Fruit fly (Drosophila melanogaster) whole organism, embryonic: ENCODE measurements around the gene CG3434.
A peak's percentile ranks its signal among the peaks of the same experiment; 100 is the strongest.

ENCODE experiments used
- CG10321 ChIP-seq: fragments of 200-800 bp; sonication (Bioruptor generic); IDR thresholded peaks from 2 replicates; pipeline ENCODE4 v1.3.6; 2022; ENCODE audit warnings: missing biosample characterization, missing genetic modification characterization
- CG11456 ChIP-seq: fragments of 200-800 bp; sonication (Bioruptor generic); IDR thresholded peaks from 3 replicates; pipeline ENCODE4 v1.3.6; 2022; ENCODE audit warnings: missing biosample characterization, missing genetic modification characterization
- CG13296 ChIP-seq: fragments of 200-800 bp; sonication (Bioruptor generic); optimal IDR thresholded peaks from 3 replicates; lab custom pipeline; 2018; ENCODE audit warnings: missing biosample characterization, mild to moderate bottlenecking, missing genetic modification characterization
- CG14965 ChIP-seq: fragments of 200-800 bp; sonication (Bioruptor generic); optimal IDR thresholded peaks from 2 replicates; lab custom pipeline; 2016; ENCODE audit warnings: missing biosample characterization, missing genetic modification characterization, borderline replicate concordance
- CG1603 ChIP-seq: fragments of 200-800 bp; sonication (Bioruptor generic); optimal IDR thresholded peaks from 2 replicates; lab custom pipeline; 2019; ENCODE audit warnings: missing biosample characterization, mild to moderate bottlenecking, missing genetic modification characterization, moderate library complexity
- CG2202 ChIP-seq: fragments of 200-800 bp; sonication (Bioruptor generic); optimal IDR thresholded peaks from 2 replicates; lab custom pipeline; 2018; ENCODE audit warnings: missing biosample characterization, mild to moderate bottlenecking, missing genetic modification characterization
- CG31224 ChIP-seq: fragments of 200-800 bp; sonication (Bioruptor generic); IDR thresholded peaks from 2 replicates; pipeline ENCODE4 v1.3.6; 2022; ENCODE audit warnings: missing biosample characterization, missing genetic modification characterization
- CG31441 ChIP-seq: fragments of 200-800 bp; sonication (Bioruptor generic); IDR thresholded peaks from 2 replicates; pipeline ENCODE4 v1.3.6; 2022; ENCODE audit warnings: missing biosample characterization, missing genetic modification characterization
- CG32532 ChIP-seq: fragments of 200-800 bp; sonication (Bioruptor generic); IDR thresholded peaks from 2 replicates; pipeline ENCODE4 v1.3.6; 2022; ENCODE audit warnings: missing biosample characterization, missing genetic modification characterization
- CG3281 ChIP-seq: fragments of 200-800 bp; sonication (Bioruptor generic); optimal IDR thresholded peaks from 3 replicates; lab custom pipeline; 2017; ENCODE audit warnings: missing biosample characterization, mild to moderate bottlenecking, missing genetic modification characterization
- CG5953 ChIP-seq: fragments of 200-800 bp; sonication (Bioruptor generic); IDR thresholded peaks from 2 replicates; pipeline ENCODE4 v1.3.6; 2022; ENCODE audit warnings: missing biosample characterization, missing genetic modification characterization
- CG6791 ChIP-seq: fragments of 200-800 bp; sonication (Bioruptor generic); IDR thresholded peaks from 3 replicates; pipeline ENCODE4 v1.3.6; 2022; ENCODE audit warnings: missing biosample characterization, missing genetic modification characterization; ENCODE audit not compliant: partially characterized antibody
- CG6813 ChIP-seq: fragments of 200-800 bp; sonication (Bioruptor generic); optimal IDR thresholded peaks from 2 replicates; lab custom pipeline; 2017; ENCODE audit warnings: missing biosample characterization, missing genetic modification characterization, mild to moderate bottlenecking, moderate library complexity, missing genetic modification reagents
- CG7839 ChIP-seq: fragments of 200-800 bp; sonication (Bioruptor generic); optimal IDR thresholded peaks from 3 replicates; lab custom pipeline; 2018; ENCODE audit warnings: missing biosample characterization, mild to moderate bottlenecking, missing genetic modification characterization, moderate library complexity
- Doc3 ChIP-seq: fragments of 200-800 bp; sonication (Bioruptor generic); IDR thresholded peaks from 3 replicates; pipeline ENCODE4 v1.3.6; 2022; ENCODE audit warnings: missing biosample characterization, missing genetic modification characterization; ENCODE audit not compliant: partially characterized antibody
- Drgx ChIP-seq: fragments of 200-800 bp; sonication (Bioruptor generic); IDR thresholded peaks from 2 replicates; pipeline ENCODE4 v1.3.6; 2022; ENCODE audit warnings: missing biosample characterization, missing genetic modification characterization
- Ets65A ChIP-seq: fragments of 200-800 bp; sonication (Bioruptor generic); peaks from one replicate; lab custom pipeline; 2016; ENCODE audit warnings: missing biosample characterization, missing genetic modification characterization
- Gug ChIP-seq: fragments of 200-800 bp; sonication (Bioruptor generic); IDR thresholded peaks from 4 replicates; pipeline ENCODE4 v1.3.6; 2022; ENCODE audit warnings: missing biosample characterization, missing genetic modification characterization
- H15 ChIP-seq: fragments of 200-800 bp; sonication (Bioruptor generic); IDR thresholded peaks from 3 replicates; pipeline ENCODE4 v1.3.6; 2022; ENCODE audit warnings: missing biosample characterization, missing genetic modification characterization
- Hr78 ChIP-seq, 2 experiments: fragments of 200-800 bp in 1 of 2; fragments of >200 bp in 1 of 2; sonication (Bioruptor generic) in 1 of 2; optimal IDR thresholded peaks; 2 replicates each; lab custom pipeline; 2017 to 2019; ENCODE audit warnings: missing biosample characterization in 2 of 2, missing genetic modification characterization in 2 of 2, mild to moderate bottlenecking in 1 of 2, moderate library complexity in 1 of 2
- Med ChIP-seq: fragments of 200-800 bp; sonication (Bioruptor generic); peaks from one replicate; lab custom pipeline; 2016; ENCODE audit warnings: missing biosample characterization, missing genetic modification characterization, mild to moderate bottlenecking, inconsistent platforms, moderate library complexity
- Mes4 ChIP-seq: fragments of 200-800 bp; sonication (Bioruptor generic); optimal IDR thresholded peaks from 2 replicates; lab custom pipeline; 2016; ENCODE audit warnings: missing biosample characterization, missing genetic modification characterization
- Nf-YC ChIP-seq: fragments of 200-800 bp; optimal IDR thresholded peaks from 3 replicates; lab custom pipeline; 2019; ENCODE audit warnings: missing biosample characterization, mild to moderate bottlenecking, missing genetic modification characterization, moderate library complexity
- PHDP ChIP-seq: fragments of 200-800 bp; sonication (Bioruptor generic); optimal IDR thresholded peaks from 3 replicates; lab custom pipeline; 2018; ENCODE audit warnings: missing biosample characterization, mild to moderate bottlenecking, missing genetic modification characterization, moderate library complexity
- Sry-β ChIP-seq: fragments of 200-800 bp; sonication (Bioruptor generic); optimal IDR thresholded peaks from 2 replicates; lab custom pipeline; 2018; ENCODE audit warnings: missing biosample characterization, mild to moderate bottlenecking, missing genetic modification characterization, moderate library complexity
- amos ChIP-seq: fragments of 200-800 bp; sonication (Bioruptor generic); IDR thresholded peaks from 2 replicates; pipeline ENCODE4 v1.3.6; 2022; ENCODE audit warnings: missing biosample characterization, missing genetic modification characterization; ENCODE audit not compliant: partially characterized antibody
- ash1 ChIP-seq: fragments of 200-800 bp; sonication (Bioruptor generic); optimal IDR thresholded peaks from 2 replicates; lab custom pipeline; 2018; ENCODE audit warnings: missing biosample characterization, mild to moderate bottlenecking, missing genetic modification characterization
- bowl ChIP-seq: fragments of 200-800 bp; sonication (Bioruptor generic); IDR thresholded peaks from 2 replicates; pipeline ENCODE4 v1.3.6; 2022; ENCODE audit warnings: missing biosample characterization, missing genetic modification characterization
- caup ChIP-seq: fragments of 200-800 bp; sonication (Bioruptor generic); optimal IDR thresholded peaks from 3 replicates; lab custom pipeline; 2017; ENCODE audit warnings: missing biosample characterization, mild to moderate bottlenecking, missing genetic modification characterization, moderate library complexity; ENCODE audit not compliant: severe bottlenecking
- chinmo ChIP-seq: fragments of 200-800 bp; sonication (Bioruptor generic); IDR thresholded peaks from 4 replicates; pipeline ENCODE4 v1.3.6; 2022; ENCODE audit warnings: missing biosample characterization, missing genetic modification characterization; ENCODE audit not compliant: partially characterized antibody
- chm ChIP-seq: fragments of 200-800 bp; sonication (Bioruptor generic); IDR thresholded peaks from 2 replicates; pipeline ENCODE4 v1.3.6; 2022; ENCODE audit warnings: missing biosample characterization, missing genetic modification characterization
- corto ChIP-seq: fragments of 200-800 bp; sonication (Bioruptor generic); optimal IDR thresholded peaks from 2 replicates; lab custom pipeline; 2016; ENCODE audit warnings: missing biosample characterization, mild to moderate bottlenecking, missing genetic modification characterization, moderate library complexity
- inv ChIP-seq: fragments of 200-800 bp; sonication (Bioruptor generic); IDR thresholded peaks from 2 replicates; pipeline ENCODE4 v1.3.6; 2022; ENCODE audit warnings: missing biosample characterization, missing genetic modification characterization; ENCODE audit not compliant: partially characterized antibody
- maf-S ChIP-seq: fragments of 200-800 bp; sonication (Bioruptor generic); optimal IDR thresholded peaks from 2 replicates; lab custom pipeline; 2016; ENCODE audit warnings: missing biosample characterization, missing genetic modification characterization
- p53 ChIP-seq: fragments of 200-800 bp; sonication (Bioruptor generic); optimal IDR thresholded peaks from 2 replicates; lab custom pipeline; 2016; ENCODE audit warnings: missing biosample characterization, missing genetic modification characterization
- pfk ChIP-seq: fragments of 200-800 bp; sonication (Bioruptor generic); optimal IDR thresholded peaks from 2 replicates; lab custom pipeline; 2018; ENCODE audit warnings: missing biosample characterization, mild to moderate bottlenecking, missing genetic modification characterization, moderate library complexity
- sens ChIP-seq: fragments of 200-800 bp; sonication (Bioruptor generic); peaks from one replicate; lab custom pipeline; 2016; ENCODE audit warnings: missing biosample characterization, missing genetic modification characterization
- sens-2 ChIP-seq: fragments of 200-800 bp; sonication (Bioruptor generic); IDR thresholded peaks from 2 replicates; pipeline ENCODE4 v1.3.6; 2022; ENCODE audit warnings: missing biosample characterization, missing genetic modification characterization
- slbo ChIP-seq: fragments of 200-800 bp; sonication (Bioruptor generic); IDR thresholded peaks from 2 replicates; pipeline ENCODE4 v1.3.6; 2022; ENCODE audit warnings: missing biosample characterization, missing genetic modification characterization
- tap ChIP-seq: fragments of 200-800 bp; optimal IDR thresholded peaks from 3 replicates; lab custom pipeline; 2019; ENCODE audit warnings: missing biosample characterization, mild to moderate bottlenecking, missing genetic modification characterization, moderate library complexity

CG3434 gene

dm6 chr3L:9490432-9490831, 29.8 kb upstream of the CG3434 start:
- no peak for TF ChIP-seq CG1603 (tag; lab: Kevin White, UChicago)
- no peak for TF ChIP-seq bowl
- TF ChIP-seq Mes4 (GFP tag; lab: Kevin White, UChicago) = no peak
- TF ChIP-seq CG14965 (GFP tag; lab: Kevin White, UChicago) = no peak
- TF ChIP-seq pfk (GFP tag; lab: Kevin White, UChicago) = no peak
- no peak for TF ChIP-seq corto (GFP tag; lab: Kevin White, UChicago)
- peak; percentile 77 for TF ChIP-seq Ets65A (GFP tag; lab: Kevin White, UChicago)
- TF ChIP-seq Sry-β = no peak
- TF ChIP-seq CG13296 (GFP tag; lab: Kevin White, UChicago) = no peak
- no peak for TF ChIP-seq PHDP (tag; lab: Kevin White, UChicago)
- no peak for TF ChIP-seq CG10321 (GFP tag; lab: Robert Waterston, UW)
- TF ChIP-seq Gug (GFP tag; lab: Robert Waterston, UW) = no peak
- TF ChIP-seq CG31441 (GFP tag; lab: Robert Waterston, UW) = no peak
- TF ChIP-seq CG32532 = 0 out of 2 replicates have a peak, but pooled peaks have one; percentile 9
- no peak for TF ChIP-seq chinmo
- peak; percentile 72 for TF ChIP-seq Med
- TF ChIP-seq Hr78 (GFP tag; optimal IDR thresholded peaks at IDR 0.05; lab: Kevin White, UChicago) = no peak
- TF ChIP-seq CG7839 (tag; lab: Kevin White, UChicago) = no peak
- TF ChIP-seq caup (GFP tag; lab: Kevin White, UChicago) = no peak
- TF ChIP-seq CG11456 = 0 out of 3 replicates have a peak, but pooled peaks have one; percentile 42
- TF ChIP-seq chm (GFP tag; lab: Robert Waterston, UW) = no peak
- 0 out of 2 replicates have a peak, but pooled peaks have one; percentile 16 for TF ChIP-seq inv (GFP tag; lab: Robert Waterston, UW)
- no peak for TF ChIP-seq maf-S (GFP tag; lab: Kevin White, UChicago)
- TF ChIP-seq CG6791 (GFP tag; lab: Robert Waterston, UW) = 0 out of 3 replicates have a peak, but pooled peaks have one; percentile 10
- no peak for TF ChIP-seq Nf-YC (tag; lab: Kevin White, UChicago)
- TF ChIP-seq sens-2 (GFP tag; lab: Robert Waterston, UW) = no peak
- TF ChIP-seq amos (GFP tag; lab: Robert Waterston, UW) = no peak
- no peak for TF ChIP-seq CG6813 (GFP tag; lab: Kevin White, UChicago)
- no peak for TF ChIP-seq CG31224 (GFP tag; lab: Robert Waterston, UW)

dm6 chr3L:9489627-9490026, 29.0 kb upstream of the CG3434 start:
- TF ChIP-seq CG3281 (no peak), ash1 (GFP tag; lab: Kevin White, UChicago) (no peak), Drgx (GFP tag; lab: Robert Waterston, UW) (peak; percentile 8; the same call in 1 of the 2 replicates), CG2202 (no peak)
- TF ChIP-seq, all 482 proteins: peak for 1

- TF ChIP-seq p53 (no peak), tap (tag; lab: Kevin White, UChicago) (no peak), Ets65A (GFP tag; lab: Kevin White, UChicago) (no peak), sens (GFP tag; lab: Kevin White, UChicago) (peak; percentile 9), slbo (no peak), Doc3 (GFP tag; lab: Robert Waterston, UW) (no peak), H15 (GFP tag; lab: Robert Waterston, UW) (no peak), CG5953 (no peak)
Observed at dm6 chr3L:9489133-9489532, 28.5 kb upstream of the CG3434 start, which contains the start of gene CG32036. TSS of gene CG32036 (minus strand) at chr3L:9489233.
